Worm (Caenorhabditis elegans) whole organism, early embryonic: Measurements from ENCODE around the gene prp-6.

Experiments used
- ama-1 ChIP-seq: fragments of 150-350 bp; optimal IDR thresholded peaks from 2 replicates; lab custom pipeline; 2014
- tra-4 ChIP-seq: sonication (generic microtip); optimal IDR thresholded peaks from 2 replicates; lab custom pipeline; 2017; ENCODE audit warnings: missing genetic modification characterization, missing compliant biosample characterization

DNA sequence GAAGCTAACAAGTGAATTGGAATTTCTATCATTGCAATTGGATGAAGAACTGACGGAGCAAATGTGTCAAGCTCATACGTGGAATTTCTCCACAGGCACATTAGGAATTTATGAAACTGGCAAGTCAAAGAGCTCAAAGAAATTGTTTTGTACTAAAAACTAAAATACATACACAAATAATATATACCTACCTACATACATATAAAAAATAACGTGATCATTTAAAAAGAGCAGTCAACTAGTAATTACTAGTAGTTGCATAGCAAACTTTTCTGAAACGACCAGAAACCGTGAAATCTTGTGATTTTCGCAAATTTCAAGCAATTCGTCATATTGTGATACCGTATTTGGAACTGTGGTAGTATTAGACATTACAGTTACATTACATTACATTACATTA lies 8.2 kb upstream of the prp-6 start, which contains the start of gene srh-133:
- TF ChIP-seq ama-1 (no peak), tra-4 (tag; lab: Kevin White, UChicago) (no peak)
